Fruit fly (Drosophila melanogaster): ENCODE data around the gene Pgant8.

Pgant8 gene

dm6 chr3L:15638524-15638923, 45.1 kb upstream of the Pgant8 start:
- no peak for TF ChIP-seq Hr83 (GFP tag; optimal IDR thresholded peaks at IDR 0.05; ENCODE audit: poor library complexity, severe bottlenecking)
- TF ChIP-seq Vsx2 (GFP tag; optimal IDR thresholded peaks at IDR 0.05; ENCODE audit: partially characterized antibody), result no peak
- TF ChIP-seq Hr78 (GFP tag; optimal IDR thresholded peaks at IDR 0.05), result no peak
- no peak for TF ChIP-seq ey (GFP tag; optimal IDR thresholded peaks at IDR 0.05)
- TF ChIP-seq Dif (GFP tag; optimal IDR thresholded peaks at IDR 0.05; ENCODE audit: partially characterized antibody), result no peak
- TF ChIP-seq CG9705 (GFP tag; optimal IDR thresholded peaks at IDR 0.05), result no peak
- TF ChIP-seq Mio (GFP tag; optimal IDR thresholded peaks at IDR 0.05), result no peak
- TF ChIP-seq OdsH (GFP tag; optimal IDR thresholded peaks at IDR 0.05), result no peak
- no peak for TF ChIP-seq jim (GFP tag; optimal IDR thresholded peaks at IDR 0.05)
- no peak for TF ChIP-seq N (GFP tag; optimal IDR thresholded peaks at IDR 0.05)
- no peak for TF ChIP-seq Jra (GFP tag; optimal IDR thresholded peaks at IDR 0.05)
- TF ChIP-seq dmrt93B (GFP tag; optimal IDR thresholded peaks at IDR 0.05), result no peak
- no peak for TF ChIP-seq Myc (optimal IDR thresholded peaks at IDR 0.05)
- no peak for TF ChIP-seq dl (GFP tag; optimal IDR thresholded peaks at IDR 0.05; ENCODE audit: insufficient read depth in 1 of 2, partially characterized antibody in 2 of 2)
- TF ChIP-seq tai (GFP tag; optimal IDR thresholded peaks at IDR 0.05), result no peak

dm6 chr3L:15639978-15640377, 43.7 kb upstream of the Pgant8 start:
- TF ChIP-seq Hr83 (GFP tag; optimal IDR thresholded peaks at IDR 0.05; ENCODE audit: poor library complexity, severe bottlenecking), result no peak
- no peak for TF ChIP-seq tai (GFP tag; optimal IDR thresholded peaks at IDR 0.05)
- no peak for TF ChIP-seq brk (GFP tag; optimal IDR thresholded peaks at IDR 0.05)
- no peak for TF ChIP-seq fru (GFP tag; optimal IDR thresholded peaks at IDR 0.05)
- TF ChIP-seq br (GFP tag; optimal IDR thresholded peaks at IDR 0.05), result no peak
- TF ChIP-seq Sp1 (GFP tag; optimal IDR thresholded peaks at IDR 0.05), result no peak
- no peak for TF ChIP-seq CrebA (GFP tag; optimal IDR thresholded peaks at IDR 0.05; ENCODE audit: borderline replicate concordance)
- TF ChIP-seq Abd-B (GFP tag; optimal IDR thresholded peaks at IDR 0.05), result no peak
- TF ChIP-seq Hr78 (GFP tag; optimal IDR thresholded peaks at IDR 0.05), result no peak

dm6 chr3L:15641590-15642019, 42.1 kb upstream of the Pgant8 start:
- TF ChIP-seq foxo (GFP tag; optimal IDR thresholded peaks at IDR 0.05) (peak in 1 of 2 experiments; percentile 25), HLH106 (tag; optimal IDR thresholded peaks at IDR 0.05) (peak; percentile 23), dsf (GFP tag; optimal IDR thresholded peaks at IDR 0.05; ENCODE audit: borderline replicate concordance) (no peak), fru (GFP tag; optimal IDR thresholded peaks at IDR 0.05) (peak; percentile 8), dmrt93B (GFP tag; optimal IDR thresholded peaks at IDR 0.05) (no peak), Sp1 (GFP tag; optimal IDR thresholded peaks at IDR 0.05) (peak; percentile 4), ey (GFP tag; optimal IDR thresholded peaks at IDR 0.05) (peak; percentile 11), br (GFP tag; optimal IDR thresholded peaks at IDR 0.05) (peak; percentile 20)

- no peak for TF ChIP-seq foxo (GFP tag; optimal IDR thresholded peaks at IDR 0.05)
- no peak for TF ChIP-seq psq (GFP tag; optimal IDR thresholded peaks at IDR 0.05)
- no peak for TF ChIP-seq Myc (optimal IDR thresholded peaks at IDR 0.05)
- TF ChIP-seq woc (GFP tag; optimal IDR thresholded peaks at IDR 0.05), result no peak
- no peak for TF ChIP-seq Hr78 (GFP tag; optimal IDR thresholded peaks at IDR 0.05)
- TF ChIP-seq Jra (GFP tag; optimal IDR thresholded peaks at IDR 0.05), result no peak
- no peak for TF ChIP-seq h (GFP tag; optimal IDR thresholded peaks at IDR 0.05)
- no peak for TF ChIP-seq pan (optimal IDR thresholded peaks at IDR 0.05)
- no peak for TF ChIP-seq ey (GFP tag; optimal IDR thresholded peaks at IDR 0.05)
- no peak for TF ChIP-seq CG32264 (GFP tag; optimal IDR thresholded peaks at IDR 0.05)
- no peak for TF ChIP-seq tai (GFP tag; optimal IDR thresholded peaks at IDR 0.05)
- no peak for TF ChIP-seq Dif (GFP tag; optimal IDR thresholded peaks at IDR 0.05; ENCODE audit: partially characterized antibody)
- no peak for TF ChIP-seq Hnf4 (GFP tag; optimal IDR thresholded peaks at IDR 0.05)
- no peak for TF ChIP-seq jim (GFP tag; optimal IDR thresholded peaks at IDR 0.05)
- TF ChIP-seq fru (GFP tag; optimal IDR thresholded peaks at IDR 0.05), result no peak
These were observed 37.5 kb upstream of the Pgant8 start for dm6 chr3L:15646182-15646581.
